Worm (Caenorhabditis elegans) whole organism, L4/young adult: ENCODE measurements around the gene F01D5.1.

Source experiments
- W03F9.2 ChIP-seq: fragments of 150-350 bp; optimal IDR thresholded peaks from 2 replicates; lab custom pipeline; 2014; ENCODE audit warnings: missing biosample characterization, missing genetic modification characterization
- dao-5 ChIP-seq: sonication (generic microtip); optimal IDR thresholded peaks from 2 replicates; lab custom pipeline; 2016; ENCODE audit warnings: missing genotype, missing genetic modification characterization, moderate library complexity, missing compliant biosample characterization

ce11 chrII:13949290-13949689, 48.1 kb downstream of the F01D5.1 start, which contains the start of gene sre-44:
- TF ChIP-seq dao-5 (tag; lab: Kevin White, UChicago) (no peak), W03F9.2 (no peak)
